Worm (Caenorhabditis elegans): Measurements from ENCODE around the gene sfxn-1.4.

Gene sfxn-1.4

ce11 chrII:11728545-11729105, 47.6 kb upstream of the sfxn-1.4 start, which contains the start of gene alh-8 (continued):
- TF ChIP-seq unc-130 (tag; optimal IDR thresholded peaks at IDR 0.05) (peak; percentile 46), lin-39 (tag; optimal IDR thresholded peaks at IDR 0.05) (no peak), nhr-12 (tag; optimal IDR thresholded peaks at IDR 0.05) (no peak), fos-1 (tag; optimal IDR thresholded peaks at IDR 0.05) (peak; percentile 20), irx-1 (tag; optimal IDR thresholded peaks at IDR 0.05) (no peak), fkh-8 (tag; optimal IDR thresholded peaks at IDR 0.05) (no peak), egl-27 (tag; optimal IDR thresholded peaks at IDR 0.05) (no peak), Y116A8C.19 (tag; optimal IDR thresholded peaks at IDR 0.05; ENCODE audit: borderline replicate concordance) (no peak), aly-2 (tag; optimal IDR thresholded peaks at IDR 0.05) (no peak), mef-2 (tag; optimal IDR thresholded peaks at IDR 0.05) (no peak), efl-3 (GFP tag; optimal IDR thresholded peaks at IDR 0.05) (no peak), nhr-90 (tag; optimal IDR thresholded peaks at IDR 0.05; ENCODE audit: poor library complexity) (peak; percentile 46), sup-37 (GFP tag; optimal IDR thresholded peaks at IDR 0.05) (no peak), dsc-1 (tag; optimal IDR thresholded peaks at IDR 0.05) (no peak), mep-1 (tag; optimal IDR thresholded peaks at IDR 0.05) (peak; percentile 13), unc-98 (GFP tag; IDR thresholded peaks at IDR 0.05) (no peak), zag-1 (tag; optimal IDR thresholded peaks at IDR 0.05) (no peak), egl-13 (tag; optimal IDR thresholded peaks at IDR 0.05) (no peak), nhr-19 (GFP tag; conservative IDR thresholded peaks at IDR 0.05) (peak; percentile 70), skn-1 (tag; optimal IDR thresholded peaks at IDR 0.05) (peak; percentile 29), tlp-1 (tag; optimal IDR thresholded peaks at IDR 0.05) (no peak), C34B4.2 (tag; optimal IDR thresholded peaks at IDR 0.05) (no peak), unc-86 (tag; optimal IDR thresholded peaks at IDR 0.05) (no peak), unc-30 (tag; optimal IDR thresholded peaks at IDR 0.05) (no peak), sptf-1 (tag; optimal IDR thresholded peaks at IDR 0.05) (no peak), ztf-4 (tag; optimal IDR thresholded peaks at IDR 0.05) (peak; percentile 45), pax-3 (tag; optimal IDR thresholded peaks at IDR 0.05) (no peak), nhr-20 (tag; optimal IDR thresholded peaks at IDR 0.05) (peak; percentile 76), nhr-47 (tag; optimal IDR thresholded peaks at IDR 0.05) (peak; percentile 24), nhr-76 (tag; optimal IDR thresholded peaks at IDR 0.05) (no peak), aha-1 (tag; optimal IDR thresholded peaks at IDR 0.05) (no peak), lir-3 (tag; optimal IDR thresholded peaks at IDR 0.05; ENCODE audit: poor library complexity) (peak; percentile 16), unc-62 (GFP tag; optimal IDR thresholded peaks at IDR 0.05) (no peak), F16B12.6 (tag; optimal IDR thresholded peaks at IDR 0.05) (no peak), ceh-90 (tag; optimal IDR thresholded peaks at IDR 0.05) (no peak), vab-15 (tag; optimal IDR thresholded peaks at IDR 0.05) (no peak), ceh-8 (GFP tag; optimal IDR thresholded peaks at IDR 0.05) (no peak), nhr-237 (tag; optimal IDR thresholded peaks at IDR 0.05) (no peak), lin-13 (GFP tag; optimal IDR thresholded peaks at IDR 0.05) (no peak), ces-1 (GFP tag; optimal IDR thresholded peaks at IDR 0.05) (no peak), zip-4 (GFP tag; optimal IDR thresholded peaks at IDR 0.05) (no peak), sox-4 (tag; optimal IDR thresholded peaks at IDR 0.05) (no peak), nhr-28 (tag; optimal IDR thresholded peaks at IDR 0.05) (no peak), lin-14 (GFP tag; optimal IDR thresholded peaks at IDR 0.05) (peak; percentile 86), hpl-2 (GFP tag; optimal IDR thresholded peaks at IDR 0.05) (no peak), grh-1 (GFP tag; IDR thresholded peaks at IDR 0.05) (no peak), jun-1 (tag; optimal IDR thresholded peaks at IDR 0.05) (no peak), blmp-1 (tag; optimal IDR thresholded peaks at IDR 0.05) (peak; percentile 21), snpc-4 (tag; optimal IDR thresholded peaks at IDR 0.05) (peak; percentile 32)

Data from whole organism, L1 larva.